Fruit fly (Drosophila melanogaster) whole organism, larva: ENCODE measurements around the gene Pdcd4.

Experiments
- noc ChIP-seq: fragments of 200-800 bp; sonication (Bioruptor generic); optimal IDR thresholded peaks from 3 replicates; lab custom pipeline; 2019; ENCODE audit warnings: missing biosample characterization, mild to moderate bottlenecking, missing genetic modification characterization, moderate library complexity

Gene Pdcd4

dm6 chrX:13747635-13748467, 7.4 kb downstream of the Pdcd4 start:
- TF ChIP-seq noc, result no peak

- no peak for TF ChIP-seq noc
Measured at dm6 chrX:13747052-13747451, 8.2 kb downstream of the Pdcd4 start.

- TF ChIP-seq noc, result no peak
Measured at dm6 chrX:13744599-13745052, 10.6 kb downstream of the Pdcd4 start, which contains the start of gene Grip91. Grip91 (minus strand) TSS chrX:13744683.

dm6 chrX:13740992-13741391, 14.2 kb downstream of the Pdcd4 start:
- TF ChIP-seq noc, result no peak

- TF ChIP-seq noc, result peak; percentile 15
Measured at dm6 chrX:13740062-13740461, 15.1 kb downstream of the Pdcd4 start.

dm6 chrX:13739411-13739888, 15.8 kb downstream of the Pdcd4 start, which contains the start of gene CG11151:
CG11151 (plus strand) TSS chrX:13739744.
- peak; percentile 95 for TF ChIP-seq noc

dm6 chrX:13737939-13738338, 17.3 kb downstream of the Pdcd4 start, which contains the start of gene CG11134:
CG11134 (plus strand) TSS chrX:13737942.
- no peak for TF ChIP-seq noc

- no peak for TF ChIP-seq noc
Measured at dm6 chrX:13736174-13736482, 19.1 kb downstream of the Pdcd4 start, which contains the start of gene g. g (minus strand) TSS chrX:13736278.

dm6 chrX:13735322-13736173, 19.7 kb downstream of the Pdcd4 start:
- TF ChIP-seq noc, result no peak

dm6 chrX:13734866-13735265, 20.3 kb downstream of the Pdcd4 start:
- no peak for TF ChIP-seq noc

dm6 chrX:13721934-13722333, 33.3 kb downstream of the Pdcd4 start, which contains the start of the genes Mrgn1 and mus101:
Mrgn1 (minus strand) TSS chrX:13721977.
mus101 (plus strand) TSS chrX:13722246.
- TF ChIP-seq noc, result no peak

- TF ChIP-seq noc, result no peak
Measured at dm6 chrX:13717982-13718402, 37.2 kb downstream of the Pdcd4 start, which contains the start of gene Nadsyn. Nadsyn (minus strand) TSS chrX:13718285.

- no peak for TF ChIP-seq noc
Measured at dm6 chrX:13699666-13700065, 55.5 kb downstream of the Pdcd4 start.

- no peak for TF ChIP-seq noc
Measured at dm6 chrX:13698717-13699427, 56.3 kb downstream of the Pdcd4 start.
